Fruit fly (Drosophila melanogaster) whole organism, adult: ENCODE data around the gene Octbeta1R.

ENCODE experiments used
- CG11617 ChIP-seq: fragments of 200-800 bp; sonication (Bioruptor generic); optimal IDR thresholded peaks from 2 replicates; lab custom pipeline; 2017; ENCODE audit warnings: mild to moderate bottlenecking, missing biosample characterization, missing genetic modification reagents, missing genetic modification characterization
- CG12768 ChIP-seq: fragments of 200-800 bp; sonication (Bioruptor generic); optimal IDR thresholded peaks from 2 replicates; lab custom pipeline; 2017; ENCODE audit warnings: missing biosample characterization, missing genetic modification characterization, mild to moderate bottlenecking, moderate library complexity, missing genetic modification reagents
- CG14711 ChIP-seq: fragments of 200-800 bp; sonication (Bioruptor generic); optimal IDR thresholded peaks from 2 replicates; lab custom pipeline; 2018; ENCODE audit warnings: missing biosample characterization, mild to moderate bottlenecking, missing genetic modification characterization, moderate library complexity
- CG1620 ChIP-seq: fragments of 200-800 bp; sonication (Bioruptor generic); optimal IDR thresholded peaks from 2 replicates; lab custom pipeline; 2016; ENCODE audit warnings: missing biosample characterization, missing genetic modification characterization
- CG33017 ChIP-seq: fragments of 200-800 bp; sonication (Bioruptor generic); optimal IDR thresholded peaks from 2 replicates; lab custom pipeline; 2018; ENCODE audit warnings: missing biosample characterization, mild to moderate bottlenecking, missing genetic modification characterization, moderate library complexity
- CG5204 ChIP-seq: fragments of 200-800 bp; sonication (Bioruptor generic); optimal IDR thresholded peaks from 2 replicates; lab custom pipeline; 2016; ENCODE audit warnings: missing biosample characterization, missing genetic modification characterization
- CG7045 ChIP-seq: fragments of 200-800 bp; sonication (Bioruptor generic); optimal IDR thresholded peaks from 2 replicates; lab custom pipeline; 2017; ENCODE audit warnings: missing biosample characterization, mild to moderate bottlenecking, missing genetic modification characterization
- CG7101 ChIP-seq: fragments of 200-800 bp; sonication (Bioruptor generic); optimal IDR thresholded peaks from 2 replicates; lab custom pipeline; 2018; ENCODE audit warnings: missing biosample characterization, mild to moderate bottlenecking, missing genetic modification characterization, moderate library complexity
- Clk ChIP-seq: fragments of 200-800 bp; sonication (Bioruptor generic); optimal IDR thresholded peaks from 2 replicates; lab custom pipeline; 2017; ENCODE audit warnings: missing biosample characterization, missing genetic modification characterization
- Crg-1 ChIP-seq: fragments of 200-800 bp; sonication (Bioruptor generic); optimal IDR thresholded peaks from 2 replicates; lab custom pipeline; 2016; ENCODE audit warnings: missing biosample characterization, missing genetic modification characterization
- Hr96 ChIP-seq: fragments of 200-800 bp; sonication (Bioruptor generic); optimal IDR thresholded peaks from 2 replicates; lab custom pipeline; 2016; ENCODE audit warnings: missing biosample characterization, missing genetic modification characterization
- Mnt ChIP-seq: fragments of 200-800 bp; sonication (Bioruptor generic); optimal IDR thresholded peaks from 2 replicates; lab custom pipeline; 2016; ENCODE audit warnings: missing biosample characterization, mild to moderate bottlenecking, missing genetic modification characterization
- bab1 ChIP-seq: fragments of 200-800 bp; sonication (Bioruptor generic); optimal IDR thresholded peaks from 3 replicates; lab custom pipeline; 2019; ENCODE audit warnings: missing biosample characterization, mild to moderate bottlenecking, missing genetic modification characterization, moderate library complexity
- cic ChIP-seq: fragments of 200-800 bp; sonication (Bioruptor generic); optimal IDR thresholded peaks from 2 replicates; lab custom pipeline; 2017; ENCODE audit warnings: missing biosample characterization, mild to moderate bottlenecking, missing genetic modification characterization, moderate library complexity
- cnc ChIP-seq, 2 experiments: fragments of >200 bp; optimal IDR thresholded peaks; 2 replicates each; lab custom pipeline; 2017
- kay ChIP-seq: fragments of 200-800 bp; sonication (Bioruptor generic); peaks from one replicate; lab custom pipeline; 2016; ENCODE audit warnings: missing biosample characterization, missing genetic modification characterization, borderline replicate concordance
- ovo ChIP-seq: fragments of 200-800 bp; sonication (Bioruptor generic); optimal IDR thresholded peaks from 2 replicates; lab custom pipeline; 2016; ENCODE audit warnings: missing biosample characterization, missing genetic modification characterization
- pad ChIP-seq: fragments of 200-800 bp; sonication (Bioruptor generic); optimal IDR thresholded peaks from 3 replicates; lab custom pipeline; 2017; ENCODE audit warnings: missing biosample characterization, missing genetic modification characterization, mild to moderate bottlenecking, moderate library complexity, missing genetic modification reagents
- tj ChIP-seq: fragments of 200-800 bp; sonication (Bioruptor generic); optimal IDR thresholded peaks from 3 replicates; lab custom pipeline; 2017; ENCODE audit warnings: missing biosample characterization, mild to moderate bottlenecking, missing genetic modification characterization, moderate library complexity
- toe ChIP-seq: fragments of 200-800 bp; sonication (Bioruptor generic); optimal IDR thresholded peaks from 2 replicates; lab custom pipeline; 2016; ENCODE audit warnings: missing biosample characterization, missing genetic modification characterization

Octbeta1R gene

DNA sequence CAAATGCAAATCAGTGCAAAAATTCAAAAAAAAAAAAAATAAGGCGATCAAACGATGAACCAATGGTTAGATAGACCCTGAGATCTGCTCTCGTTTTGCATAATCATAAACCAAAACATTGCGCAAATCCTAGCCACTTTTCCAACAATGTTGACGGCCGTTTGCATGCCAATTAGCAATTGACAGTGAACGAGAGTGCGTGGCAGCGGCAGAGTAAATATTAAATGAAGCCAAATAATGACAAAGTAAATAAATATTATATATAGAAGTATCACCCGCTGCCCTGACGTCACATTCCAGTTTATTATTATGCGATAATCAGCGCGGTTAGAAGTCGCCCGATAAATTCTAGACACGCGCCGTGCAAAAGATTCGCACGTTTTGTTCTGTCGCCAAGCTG lies 38.9 kb downstream of the Octbeta1R start:
- TF ChIP-seq Clk (no peak), CG33017 (no peak), CG1620 (GFP tag; lab: Kevin White, UChicago) (no peak), CG7045 (GFP tag; lab: Kevin White, UChicago) (no peak), bab1 (no peak)

dm6 chr3R:22536504-22537423 lies 39.7 kb downstream of the Octbeta1R start:
- TF ChIP-seq pad (GFP tag; lab: Kevin White, UChicago) (no peak), CG12768 (GFP tag; lab: Kevin White, UChicago) (no peak), kay (no peak), CG7101 (tag; lab: Kevin White, UChicago) (no peak)

- TF ChIP-seq tj (GFP tag; lab: Kevin White, UChicago) (no peak), CG5204 (no peak), CG33017 (no peak), CG14711 (tag; lab: Kevin White, UChicago) (no peak), Clk (no peak), Mnt (no peak), bab1 (no peak), Crg-1 (GFP tag; lab: Kevin White, UChicago) (no peak), cic (no peak), CG1620 (GFP tag; lab: Kevin White, UChicago) (no peak), CG11617 (GFP tag; lab: Kevin White, UChicago) (no peak), kay (no peak), CG7045 (GFP tag; lab: Kevin White, UChicago) (no peak)
These were observed 41.9 kb downstream of the Octbeta1R start for dm6 chr3R:22538877-22539276.

DNA sequence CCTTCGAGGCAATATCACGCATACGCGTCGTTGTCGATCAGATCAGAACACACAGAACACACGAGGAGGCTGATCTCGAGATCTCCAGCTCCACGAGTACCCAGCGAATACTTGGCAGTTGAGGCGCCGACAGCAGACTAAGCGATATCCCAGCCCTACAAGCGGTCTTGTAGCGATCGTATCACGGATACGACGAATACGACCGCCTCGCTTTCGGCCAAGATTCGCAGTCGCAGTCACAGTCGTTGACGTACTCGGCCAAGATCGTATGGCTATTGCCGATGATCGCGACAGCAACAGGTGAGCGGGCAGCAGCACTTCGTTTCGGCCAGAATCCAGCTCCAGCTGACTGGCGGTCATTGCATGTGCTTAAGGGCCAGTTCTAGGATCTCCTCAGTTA lies 42.7 kb downstream of the Octbeta1R start, which contains the start of gene CG5326:
CG5326 (minus strand) TSS at position 158 of the 400 bp plus-strand sequence.
- TF ChIP-seq Mnt (no peak), tj (GFP tag; lab: Kevin White, UChicago) (peak; percentile 76)

DNA sequence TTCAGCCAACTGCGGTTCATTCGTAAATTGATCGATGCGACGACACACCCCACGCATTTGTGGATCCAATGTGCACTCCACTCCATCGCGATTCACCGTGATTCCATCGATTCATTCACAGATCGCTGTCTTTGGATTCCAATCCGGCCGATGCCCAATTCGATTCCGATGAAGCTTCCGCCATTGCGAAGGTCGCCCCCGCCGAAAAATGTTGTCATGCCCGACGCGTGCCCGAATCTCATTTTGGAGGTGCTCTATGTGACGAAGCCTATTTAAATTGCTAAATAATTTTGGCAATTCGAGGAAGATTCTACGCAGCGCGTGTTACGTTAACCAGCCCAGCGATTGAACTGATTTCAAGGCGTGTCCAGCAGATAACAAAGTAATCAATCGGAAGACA lies 43.7 kb downstream of the Octbeta1R start:
- TF ChIP-seq Mnt = no peak
- no peak for TF ChIP-seq cnc (optimal IDR thresholded peaks at IDR 0.05; lab: Kevin White, UChicago)
- TF ChIP-seq ovo = no peak
- no peak for TF ChIP-seq Hr96 (GFP tag; lab: Kevin White, UChicago)

dm6 chr3R:22542773-22543411 lies 45.9 kb downstream of the Octbeta1R start:
- no peak for TF ChIP-seq CG14711 (tag; lab: Kevin White, UChicago)
- TF ChIP-seq cic = no peak
- peak; percentile 53 for TF ChIP-seq bab1
- TF ChIP-seq Mnt = peak; percentile 35
- peak; percentile 92 for TF ChIP-seq tj (GFP tag; lab: Kevin White, UChicago)
- TF ChIP-seq CG7101 (tag; lab: Kevin White, UChicago) = no peak

DNA sequence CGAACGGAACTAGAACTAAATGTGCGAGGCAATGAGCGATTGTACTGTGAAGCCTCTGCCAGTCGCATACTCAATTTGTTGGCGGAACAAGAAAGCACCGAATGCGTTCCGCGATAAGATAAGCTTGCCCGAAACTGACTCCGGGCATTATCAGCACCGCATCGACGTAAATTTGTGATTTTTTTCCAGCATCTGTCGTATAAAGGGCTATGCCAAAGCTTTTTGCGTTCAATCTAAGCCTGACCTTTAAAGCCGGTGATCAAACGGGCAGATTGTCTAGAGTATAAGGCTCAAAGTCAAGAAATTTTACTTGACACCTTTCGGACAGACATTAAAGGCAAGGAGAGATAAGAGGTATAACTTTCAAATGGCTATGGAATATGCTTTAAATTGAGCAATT lies 49.0 kb downstream of the Octbeta1R start:
- no peak for TF ChIP-seq Clk
- no peak for TF ChIP-seq tj (GFP tag; lab: Kevin White, UChicago)
- TF ChIP-seq cic = peak; percentile 28

DNA sequence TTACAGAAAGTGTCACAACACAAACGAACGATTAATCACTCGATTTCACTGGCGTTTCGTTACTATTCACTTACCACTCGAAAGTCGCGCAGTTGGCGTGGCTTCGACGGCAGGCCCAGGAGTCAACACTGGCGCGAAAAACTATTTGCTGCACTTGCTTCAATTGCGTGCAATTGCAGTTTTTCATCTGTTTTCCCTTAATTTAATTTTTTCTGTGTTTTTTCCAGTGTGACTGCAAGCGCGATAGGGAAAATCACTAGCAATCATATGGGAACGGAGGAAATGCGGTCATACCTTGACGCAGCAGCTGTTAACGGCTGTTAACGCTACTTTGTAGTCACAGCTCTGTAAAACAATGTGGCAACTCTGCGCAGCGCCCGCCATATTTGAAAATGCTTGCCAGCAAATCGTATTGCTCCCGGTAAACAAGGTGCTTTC lies 50.6 kb downstream of the Octbeta1R start, which contains the start of gene AdipoR:
AdipoR (minus strand) TSS at position 262 of the 438 bp plus-strand sequence.
- TF ChIP-seq Crg-1 (GFP tag; lab: Kevin White, UChicago) = no peak
- no peak for TF ChIP-seq pad (GFP tag; lab: Kevin White, UChicago)
- peak; percentile 76 for TF ChIP-seq Mnt
- peak; percentile 50 for TF ChIP-seq tj (GFP tag; lab: Kevin White, UChicago)
- TF ChIP-seq CG1620 (GFP tag; lab: Kevin White, UChicago) = peak; percentile 36
- peak; percentile 52 for TF ChIP-seq CG11617 (GFP tag; lab: Kevin White, UChicago)
- TF ChIP-seq kay = no peak
- no peak for TF ChIP-seq CG5204
- peak; percentile 33 for TF ChIP-seq cic
- TF ChIP-seq bab1 = peak; percentile 60
- peak; percentile 48 for TF ChIP-seq Hr96 (GFP tag; lab: Kevin White, UChicago)
- TF ChIP-seq CG14711 (tag; lab: Kevin White, UChicago) = no peak
- peak; percentile 17 for TF ChIP-seq CG12768 (GFP tag; lab: Kevin White, UChicago)
- no peak for TF ChIP-seq toe (GFP tag; lab: Kevin White, UChicago)
- no peak for TF ChIP-seq CG33017
- peak; percentile 26 for TF ChIP-seq CG7045 (GFP tag; lab: Kevin White, UChicago)
- no peak for TF ChIP-seq Clk
- no peak for TF ChIP-seq CG7101 (tag; lab: Kevin White, UChicago)
- peak; percentile 56 for TF ChIP-seq ovo
- no peak for TF ChIP-seq cnc (optimal IDR thresholded peaks at IDR 0.05; lab: Kevin White, UChicago)
